Fruit fly (Drosophila melanogaster) whole organism, pupa: ENCODE results near the gene CG13284.
A peak's percentile ranks its signal among the peaks of the same experiment; 100 is the strongest.

Experiments
- CG13204 ChIP-seq: fragments of 200-800 bp; sonication (Bioruptor generic); optimal IDR thresholded peaks from 2 replicates; lab custom pipeline; 2018; ENCODE audit warnings: missing biosample characterization, mild to moderate bottlenecking, missing genetic modification characterization, moderate library complexity
- CG14655 ChIP-seq: fragments of 200-800 bp; sonication (Bioruptor generic); optimal IDR thresholded peaks from 3 replicates; lab custom pipeline; 2017; ENCODE audit warnings: mild to moderate bottlenecking, missing biosample characterization, missing genetic modification reagents, missing genetic modification characterization
- CG17806 ChIP-seq: fragments of 200-800 bp; sonication (Bioruptor generic); optimal IDR thresholded peaks from 2 replicates; lab custom pipeline; 2018; ENCODE audit warnings: missing biosample characterization, mild to moderate bottlenecking, missing genetic modification characterization, moderate library complexity
- CG8159 ChIP-seq: fragments of 200-800 bp; sonication (Bioruptor generic); optimal IDR thresholded peaks from 3 replicates; lab custom pipeline; 2018; ENCODE audit warnings: missing biosample characterization, mild to moderate bottlenecking, missing genetic modification characterization, moderate library complexity
- CG8301 ChIP-seq: fragments of 200-800 bp; sonication (Bioruptor generic); optimal IDR thresholded peaks from 2 replicates; lab custom pipeline; 2018; ENCODE audit warnings: missing biosample characterization, mild to moderate bottlenecking, missing genetic modification characterization
- CG9948 ChIP-seq: fragments of 200-800 bp; sonication (Bioruptor generic); optimal IDR thresholded peaks from 2 replicates; lab custom pipeline; 2018; ENCODE audit warnings: missing biosample characterization, mild to moderate bottlenecking, missing genetic modification characterization, moderate library complexity
- D1 ChIP-seq: fragments of 200-800 bp; sonication (Bioruptor generic); optimal IDR thresholded peaks from 2 replicates; lab custom pipeline; 2018; ENCODE audit warnings: missing biosample characterization, mild to moderate bottlenecking, missing genetic modification characterization, moderate library complexity
- EcR ChIP-seq: fragments of 200-800 bp; sonication (Bioruptor generic); optimal IDR thresholded peaks from 3 replicates; lab custom pipeline; 2019; ENCODE audit warnings: missing biosample characterization, missing genetic modification characterization, mild to moderate bottlenecking, moderate library complexity, missing genetic modification reagents
- Pif1A ChIP-seq: fragments of 200-800 bp; sonication (Bioruptor generic); optimal IDR thresholded peaks from 3 replicates; lab custom pipeline; 2016; ENCODE audit warnings: missing biosample characterization, missing genetic modification characterization
- Pif1B ChIP-seq: fragments of 200-800 bp; sonication (Bioruptor generic); optimal IDR thresholded peaks from 3 replicates; lab custom pipeline; 2016; ENCODE audit warnings: missing biosample characterization, missing genetic modification characterization
- fd96Ca ChIP-seq: fragments of 200-800 bp; sonication (Bioruptor generic); IDR thresholded peaks from 3 replicates; pipeline ENCODE4 v1.3.6; 2022; ENCODE audit warnings: missing biosample characterization, missing genetic modification characterization
- rn ChIP-seq: fragments of 200-800 bp; sonication (Bioruptor generic); IDR thresholded peaks from 2 replicates; pipeline ENCODE4 v1.3.6; 2022; ENCODE audit warnings: missing biosample characterization, missing genetic modification characterization

- TF ChIP-seq Pif1B (no peak), EcR (GFP tag; lab: Kevin White, UChicago) (no peak), CG8301 (tag; lab: Kevin White, UChicago) (no peak), fd96Ca (GFP tag; lab: Robert Waterston, UW) (0 out of 3 replicates have a peak, but pooled peaks have one; percentile 34), CG8159 (tag; lab: Kevin White, UChicago) (no peak), CG17806 (no peak), CG9948 (tag; lab: Kevin White, UChicago) (no peak), Pif1A (GFP tag; lab: Kevin White, UChicago) (no peak), CG14655 (GFP tag; lab: Kevin White, UChicago) (no peak), rn (GFP tag; lab: Robert Waterston, UW) (no peak), CG13204 (GFP tag; lab: Kevin White, UChicago) (no peak), D1 (tag; lab: Kevin White, UChicago) (no peak)
Measured at dm6 chr2L:16798705-16799104, 49.8 kb downstream of the CG13284 start, which contains the start of gene Ugt37D1.
